Worm (Caenorhabditis elegans): Measurements from ENCODE around the gene mrps-10.

mrps-10 gene

ce11 chrIII:12931108-12931507 is 4.8 kb downstream of the mrps-10 start:
- TF ChIP-seq Y22D7AL.16 (tag; optimal IDR thresholded peaks at IDR 0.05) (no peak), ttx-3 (tag; optimal IDR thresholded peaks at IDR 0.05) (no peak), ceh-48 (tag; optimal IDR thresholded peaks at IDR 0.05) (no peak), ceh-30 (tag; optimal IDR thresholded peaks at IDR 0.05) (no peak), ets-4 (tag; optimal IDR thresholded peaks at IDR 0.05) (no peak), fkh-10 (GFP tag; optimal IDR thresholded peaks at IDR 0.05) (no peak), hlh-30 (tag; optimal IDR thresholded peaks at IDR 0.05; ENCODE audit: insufficient read depth) (no peak), syd-9 (tag; optimal IDR thresholded peaks at IDR 0.05) (no peak), che-1 (tag; optimal IDR thresholded peaks at IDR 0.05) (no peak), unc-55 (GFP tag; optimal IDR thresholded peaks at IDR 0.05) (no peak), sdc-2 (tag; optimal IDR thresholded peaks at IDR 0.05) (no peak)

ce11 chrIII:12931786-12932427 is 5.5 kb downstream of the mrps-10 start, which contains the start of gene rbm-7:
TSS of gene rbm-7 (minus strand) at chrIII:12931867.
- no peak for TF ChIP-seq pat-9 (tag; optimal IDR thresholded peaks at IDR 0.05)
- no peak for TF ChIP-seq che-1 (tag; optimal IDR thresholded peaks at IDR 0.05)
- TF ChIP-seq sox-2 (GFP tag; IDR thresholded peaks at IDR 0.05): no peak
- no peak for TF ChIP-seq elt-2 (tag; optimal IDR thresholded peaks at IDR 0.05)
- TF ChIP-seq unc-55 (GFP tag; optimal IDR thresholded peaks at IDR 0.05): no peak
- TF ChIP-seq K02D7.2 (tag; optimal IDR thresholded peaks at IDR 0.05): peak; percentile 59
- no peak for TF ChIP-seq ztf-16 (tag; optimal IDR thresholded peaks at IDR 0.05)
- TF ChIP-seq ceh-34 (tag; optimal IDR thresholded peaks at IDR 0.05): peak; percentile 2
- TF ChIP-seq lin-11 (tag; optimal IDR thresholded peaks at IDR 0.05): no peak
- no peak for TF ChIP-seq tbx-2 (tag; optimal IDR thresholded peaks at IDR 0.05)
- TF ChIP-seq unc-42 (tag; optimal IDR thresholded peaks at IDR 0.05): no peak
- TF ChIP-seq zip-5 (tag; optimal IDR thresholded peaks at IDR 0.05): no peak
- TF ChIP-seq C38D4.7 (GFP tag; optimal IDR thresholded peaks at IDR 0.05): no peak
- TF ChIP-seq hlh-6 (tag; optimal IDR thresholded peaks at IDR 0.05): no peak
- TF ChIP-seq ceh-14 (tag; optimal IDR thresholded peaks at IDR 0.05): no peak
- TF ChIP-seq nfya-1 (tag; optimal IDR thresholded peaks at IDR 0.05): peak; percentile 32
- TF ChIP-seq ceh-31 (tag; optimal IDR thresholded peaks at IDR 0.05): peak; percentile 6
- no peak for TF ChIP-seq fax-1 (tag; optimal IDR thresholded peaks at IDR 0.05)
- no peak for TF ChIP-seq dmd-4 (tag; optimal IDR thresholded peaks at IDR 0.05; ENCODE audit: borderline replicate concordance)
- no peak for TF ChIP-seq pag-3 (tag; optimal IDR thresholded peaks at IDR 0.05; ENCODE audit: borderline replicate concordance)
- no peak for TF ChIP-seq F13H6.1 (tag; optimal IDR thresholded peaks at IDR 0.05)
- no peak for TF ChIP-seq fkh-6 (tag; optimal IDR thresholded peaks at IDR 0.05)
- TF ChIP-seq ahr-1 (tag; optimal IDR thresholded peaks at IDR 0.05): no peak
- TF ChIP-seq hlh-15 (tag; optimal IDR thresholded peaks at IDR 0.05): no peak
- TF ChIP-seq ceh-19 (GFP tag; optimal IDR thresholded peaks at IDR 0.05): no peak
- no peak for TF ChIP-seq K09A11.1 (tag; optimal IDR thresholded peaks at IDR 0.05; ENCODE audit: insufficient read depth)

- TF ChIP-seq odd-2 (tag; optimal IDR thresholded peaks at IDR 0.05): no peak
- TF ChIP-seq ztf-16 (tag; optimal IDR thresholded peaks at IDR 0.05): no peak
- TF ChIP-seq nhr-11 (tag; optimal IDR thresholded peaks at IDR 0.05): no peak
- TF ChIP-seq pros-1 (tag; optimal IDR thresholded peaks at IDR 0.05): no peak
- TF ChIP-seq nhr-232 (tag; optimal IDR thresholded peaks at IDR 0.05): no peak
- no peak for TF ChIP-seq ref-2 (tag; optimal IDR thresholded peaks at IDR 0.05)
- no peak for TF ChIP-seq madf-2 (tag; optimal IDR thresholded peaks at IDR 0.05)
- TF ChIP-seq C08G9.2 (tag; optimal IDR thresholded peaks at IDR 0.05): no peak
- TF ChIP-seq unc-42 (tag; optimal IDR thresholded peaks at IDR 0.05): no peak
- no peak for TF ChIP-seq fkh-6 (tag; optimal IDR thresholded peaks at IDR 0.05)
- TF ChIP-seq ceh-18 (tag; optimal IDR thresholded peaks at IDR 0.05): no peak
- TF ChIP-seq pqm-1 (tag; optimal IDR thresholded peaks at IDR 0.05): no peak
- TF ChIP-seq sdc-2 (tag; optimal IDR thresholded peaks at IDR 0.05): no peak
- no peak for TF ChIP-seq ceh-6 (GFP tag; optimal IDR thresholded peaks at IDR 0.05)
- TF ChIP-seq tbx-7 (tag; optimal IDR thresholded peaks at IDR 0.05): no peak
- no peak for TF ChIP-seq npax-4 (tag; optimal IDR thresholded peaks at IDR 0.05)
- TF ChIP-seq hlh-6 (tag; optimal IDR thresholded peaks at IDR 0.05): no peak
These were observed 6.4 kb downstream of the mrps-10 start for ce11 chrIII:12932776-12933175.
